Fruit fly (Drosophila melanogaster): ENCODE data around the gene Art8.

The Art8 gene

dm6 chr2L:11003925-11004673 lies 6.8 kb downstream of the Art8 start, which contains the start of gene RpL9:
Gene RpL9 (minus strand): TSS chr2L:11004189.
- TF ChIP-seq CG14655 (GFP tag; optimal IDR thresholded peaks at IDR 0.05): no peak
- peak; percentile 51 for TF ChIP-seq gl (tag; optimal IDR thresholded peaks at IDR 0.05)
- TF ChIP-seq CG13204 (GFP tag; optimal IDR thresholded peaks at IDR 0.05): no peak
- TF ChIP-seq CG17806 (tag; optimal IDR thresholded peaks at IDR 0.05): peak; percentile 30
- no peak for TF ChIP-seq D1 (tag; optimal IDR thresholded peaks at IDR 0.05)
- no peak for TF ChIP-seq Ets98B (GFP tag; IDR thresholded peaks at IDR 0.05)
- TF ChIP-seq Snoo (tag; optimal IDR thresholded peaks at IDR 0.05): peak; percentile 83
- TF ChIP-seq CG9948 (tag; optimal IDR thresholded peaks at IDR 0.05): no peak
- no peak for TF ChIP-seq CG8301 (tag; optimal IDR thresholded peaks at IDR 0.05)
- TF ChIP-seq Pif1B (GFP tag; optimal IDR thresholded peaks at IDR 0.05): no peak
- no peak for TF ChIP-seq CG10348 (GFP tag; IDR thresholded peaks at IDR 0.05)
- TF ChIP-seq CG15710 (tag; optimal IDR thresholded peaks at IDR 0.05): no peak
- TF ChIP-seq CG8159 (tag; optimal IDR thresholded peaks at IDR 0.05): no peak
- TF ChIP-seq fd96Ca (GFP tag; IDR thresholded peaks at IDR 0.05): no peak
- TF ChIP-seq CG4496 (GFP tag; IDR thresholded peaks at IDR 0.05): no peak

- TF ChIP-seq D1 (tag; optimal IDR thresholded peaks at IDR 0.05): no peak
- TF ChIP-seq CG8159 (tag; optimal IDR thresholded peaks at IDR 0.05): no peak
Measured at dm6 chr2L:11001376-11002122, 9.3 kb downstream of the Art8 start, which contains the start of the genes aub and lectin-33A. Gene aub (minus strand): TSS chr2L:11001476. Gene lectin-33A (plus strand): TSS chr2L:11002072.

dm6 chr2L:10989162-10989561 lies 21.7 kb downstream of the Art8 start, which contains the start of gene TTLL4A:
Gene TTLL4A (plus strand): TSS chr2L:10989401.
- TF ChIP-seq CG14655 (GFP tag; optimal IDR thresholded peaks at IDR 0.05) (no peak), Snoo (tag; optimal IDR thresholded peaks at IDR 0.05) (no peak), CG15710 (tag; optimal IDR thresholded peaks at IDR 0.05) (no peak), Pif1A (GFP tag; optimal IDR thresholded peaks at IDR 0.05) (no peak), CG32121 (GFP tag; IDR thresholded peaks at IDR 0.05) (no peak), D1 (tag; optimal IDR thresholded peaks at IDR 0.05) (no peak), CG8301 (tag; optimal IDR thresholded peaks at IDR 0.05) (no peak)

- TF ChIP-seq CG9948 (tag; optimal IDR thresholded peaks at IDR 0.05): no peak
Measured at dm6 chr2L:10988026-10988425, 22.9 kb downstream of the Art8 start.

dm6 chr2L:10987370-10987853 lies 23.5 kb downstream of the Art8 start, which contains the start of the genes piwi and CG12253:
Gene piwi (minus strand): TSS chr2L:10987420.
Gene CG12253 (plus strand): TSS chr2L:10987806.
- TF ChIP-seq CG8159 (tag; optimal IDR thresholded peaks at IDR 0.05) (no peak), CG15710 (tag; optimal IDR thresholded peaks at IDR 0.05) (peak; percentile 85), CG4496 (GFP tag; IDR thresholded peaks at IDR 0.05) (no peak), CG9948 (tag; optimal IDR thresholded peaks at IDR 0.05) (peak; percentile 74), CG13204 (GFP tag; optimal IDR thresholded peaks at IDR 0.05) (no peak), CG34367 (tag; optimal IDR thresholded peaks at IDR 0.05) (peak; percentile 70), Ets98B (GFP tag; IDR thresholded peaks at IDR 0.05) (no peak), Snoo (tag; optimal IDR thresholded peaks at IDR 0.05) (peak; percentile 55), EcR (GFP tag; optimal IDR thresholded peaks at IDR 0.05) (no peak), CG14655 (GFP tag; optimal IDR thresholded peaks at IDR 0.05) (no peak), CG8301 (tag; optimal IDR thresholded peaks at IDR 0.05) (no peak), CG10348 (GFP tag; IDR thresholded peaks at IDR 0.05) (no peak; the same call in 1 of the 2 replicates), rn (GFP tag; IDR thresholded peaks at IDR 0.05) (no peak), D1 (tag; optimal IDR thresholded peaks at IDR 0.05) (no peak), CG17806 (tag; optimal IDR thresholded peaks at IDR 0.05) (no peak), Pif1A (GFP tag; optimal IDR thresholded peaks at IDR 0.05) (no peak), CG32121 (GFP tag; IDR thresholded peaks at IDR 0.05) (no peak), CG12605 (GFP tag; IDR thresholded peaks at IDR 0.05) (no peak), Pif1B (GFP tag; optimal IDR thresholded peaks at IDR 0.05) (no peak), gl (tag; optimal IDR thresholded peaks at IDR 0.05) (no peak), fd96Ca (GFP tag; IDR thresholded peaks at IDR 0.05) (no peak)

dm6 chr2L:10986138-10986537 lies 24.7 kb downstream of the Art8 start:
- peak; percentile 52; the same call in 2 of the 3 replicates for TF ChIP-seq CG4496 (GFP tag; IDR thresholded peaks at IDR 0.05)
- no peak for TF ChIP-seq CG10348 (GFP tag; IDR thresholded peaks at IDR 0.05)
- TF ChIP-seq Ets98B (GFP tag; IDR thresholded peaks at IDR 0.05): peak; percentile 70
- peak; percentile 46 for TF ChIP-seq CG32121 (GFP tag; IDR thresholded peaks at IDR 0.05)
- TF ChIP-seq CG17806 (tag; optimal IDR thresholded peaks at IDR 0.05): peak; percentile 6

Data from whole organism, pupa.